Worm (Caenorhabditis elegans) whole organism, L3 larva: ENCODE results near the gene pars-1.

Experiments
- R02D3.7 ChIP-seq: fragments of 150-350 bp; optimal IDR thresholded peaks from 2 replicates; lab custom pipeline; 2014; ENCODE audit warnings: missing biosample characterization, missing genetic modification characterization
- aly-2 ChIP-seq: fragments of 150-350 bp; optimal IDR thresholded peaks from 2 replicates; lab custom pipeline; 2014; ENCODE audit warnings: missing biosample characterization, missing genetic modification characterization
- ama-1 ChIP-seq: fragments of 150-350 bp; optimal IDR thresholded peaks from 2 replicates; lab custom pipeline; 2018
- ceh-28 ChIP-seq: fragments of 150-350 bp; optimal IDR thresholded peaks from 2 replicates; lab custom pipeline; 2014; ENCODE audit warnings: missing biosample characterization, missing genetic modification reagents, missing genetic modification characterization
- ceh-9 ChIP-seq: sonication (generic microtip); optimal IDR thresholded peaks from 2 replicates; lab custom pipeline; 2018; ENCODE audit warnings: missing biosample characterization, missing genetic modification characterization
- daf-12 ChIP-seq: fragments of 150-350 bp; optimal IDR thresholded peaks from 2 replicates; lab custom pipeline; 2014; ENCODE audit warnings: missing biosample characterization, missing genetic modification reagents, missing genetic modification characterization
- egl-27 ChIP-seq: sonication (generic microtip); optimal IDR thresholded peaks from 4 replicates; lab custom pipeline; 2017; ENCODE audit warnings: missing biosample characterization, missing genetic modification reagents, missing genetic modification characterization
- egl-5 ChIP-seq: fragments of 150-350 bp; optimal IDR thresholded peaks from 2 replicates; lab custom pipeline; 2017; ENCODE audit warnings: missing biosample characterization, missing genetic modification reagents, missing genetic modification characterization, inconsistent platforms
- elt-1 ChIP-seq: fragments of 150-350 bp; optimal IDR thresholded peaks from 2 replicates; lab custom pipeline; 2014; ENCODE audit warnings: missing biosample characterization, missing genetic modification characterization
- elt-2 ChIP-seq: sonication (generic microtip); optimal IDR thresholded peaks from 2 replicates; lab custom pipeline; 2016; ENCODE audit warnings: missing genetic modification reagents, mild to moderate bottlenecking, missing genetic modification characterization, missing compliant biosample characterization
- elt-3 ChIP-seq, 3 experiments: fragments of 150-350 bp in 1 of 3; sonication (generic microtip) in 2 of 3; optimal IDR thresholded peaks; 2 replicates in 2 of 3; 4 replicates in 1 of 3; lab custom pipeline; 2014 to 2017; ENCODE audit warnings: missing biosample characterization in 3 of 3, missing genetic modification characterization in 3 of 3
- eor-1 ChIP-seq, 2 experiments: fragments of 150-350 bp; optimal IDR thresholded peaks; 2 replicates each; lab custom pipeline; 2014 to 2018; ENCODE audit warnings: missing biosample characterization in 2 of 2, missing genetic modification characterization in 2 of 2
- fkh-10 ChIP-seq: sonication (generic microtip); optimal IDR thresholded peaks from 2 replicates; lab custom pipeline; 2017; ENCODE audit warnings: missing biosample characterization, missing genetic modification reagents, missing genetic modification characterization
- fos-1 ChIP-seq: fragments of 150-350 bp; optimal IDR thresholded peaks from 2 replicates; lab custom pipeline; 2014; ENCODE audit warnings: missing biosample characterization, missing genetic modification characterization
- jun-1 ChIP-seq: fragments of 150-350 bp; optimal IDR thresholded peaks from 2 replicates; lab custom pipeline; 2014; ENCODE audit warnings: missing biosample characterization, missing genetic modification reagents, missing genetic modification characterization
- lin-15B ChIP-seq: fragments of 150-350 bp; optimal IDR thresholded peaks from 2 replicates; lab custom pipeline; 2014; ENCODE audit warnings: missing biosample characterization, missing genetic modification characterization
- lin-39 ChIP-seq: fragments of 150-350 bp; optimal IDR thresholded peaks from 2 replicates; lab custom pipeline; 2018; ENCODE audit warnings: missing biosample characterization, missing genetic modification reagents, missing genetic modification characterization
- lsy-12 ChIP-seq: sonication (generic microtip); optimal IDR thresholded peaks from 2 replicates; lab custom pipeline; 2016; ENCODE audit warnings: mild to moderate bottlenecking, missing genetic modification characterization, missing compliant biosample characterization
- mml-1 ChIP-seq: fragments of 150-350 bp; sonication (generic microtip); optimal IDR thresholded peaks from 3 replicates; lab custom pipeline; 2014; ENCODE audit warnings: missing biosample characterization, missing genetic modification characterization
- nhr-12 ChIP-seq: fragments of 150-350 bp; optimal IDR thresholded peaks from 2 replicates; lab custom pipeline; 2014; ENCODE audit warnings: missing biosample characterization, missing genetic modification characterization
- nhr-23 ChIP-seq: fragments of 150-350 bp; optimal IDR thresholded peaks from 2 replicates; lab custom pipeline; 2014; ENCODE audit warnings: missing biosample characterization, missing genetic modification reagents, missing genetic modification characterization
- nhr-237 ChIP-seq: fragments of 150-350 bp; optimal IDR thresholded peaks from 2 replicates; lab custom pipeline; 2014; ENCODE audit warnings: missing biosample characterization, missing genetic modification characterization
- nhr-25 ChIP-seq: sonication (generic microtip); optimal IDR thresholded peaks from 2 replicates; lab custom pipeline; 2017; ENCODE audit warnings: missing biosample characterization, missing genetic modification characterization
- nhr-28 ChIP-seq: fragments of 150-350 bp; optimal IDR thresholded peaks from 2 replicates; lab custom pipeline; 2014; ENCODE audit warnings: missing biosample characterization, missing genetic modification characterization
- nhr-43 ChIP-seq: sonication (generic microtip); optimal IDR thresholded peaks from 2 replicates; lab custom pipeline; 2016; ENCODE audit warnings: mild to moderate bottlenecking, missing genetic modification characterization, missing compliant biosample characterization; ENCODE audit not compliant: poor library complexity, severe bottlenecking
- nhr-67 ChIP-seq: fragments of 150-350 bp; optimal IDR thresholded peaks from 2 replicates; lab custom pipeline; 2014; ENCODE audit warnings: missing biosample characterization, missing genetic modification characterization
- pha-4 ChIP-seq: fragments of 150-350 bp; optimal IDR thresholded peaks from 2 replicates; lab custom pipeline; 2014; ENCODE audit warnings: missing biosample characterization, missing genetic modification reagents, missing genetic modification characterization
- pqm-1 ChIP-seq: fragments of 150-350 bp; optimal IDR thresholded peaks from 2 replicates; lab custom pipeline; 2017; ENCODE audit warnings: missing biosample characterization, missing genetic modification characterization, inconsistent platforms
- sea-2 ChIP-seq: fragments of 150-350 bp; sonication (generic microtip); optimal IDR thresholded peaks from 4 replicates; lab custom pipeline; 2014; ENCODE audit warnings: missing biosample characterization, missing genetic modification reagents, missing genetic modification characterization
- skn-1 ChIP-seq: fragments of 150-350 bp; optimal IDR thresholded peaks from 2 replicates; lab custom pipeline; 2014; ENCODE audit warnings: missing biosample characterization, missing genetic modification characterization
- snpc-4 ChIP-seq: fragments of 150-350 bp; optimal IDR thresholded peaks from 2 replicates; lab custom pipeline; 2014; ENCODE audit warnings: missing biosample characterization, missing genetic modification characterization
- unc-62 ChIP-seq: fragments of 150-350 bp; sonication (generic microtip); optimal IDR thresholded peaks from 4 replicates; lab custom pipeline; 2014; ENCODE audit warnings: missing biosample characterization, missing genetic modification reagents, missing genetic modification characterization
- zag-1 ChIP-seq: fragments of 150-350 bp; optimal IDR thresholded peaks from 2 replicates; lab custom pipeline; 2014; ENCODE audit warnings: missing biosample characterization, missing genetic modification characterization
- ztf-11 ChIP-seq: fragments of 150-350 bp; optimal IDR thresholded peaks from 2 replicates; lab custom pipeline; 2014; ENCODE audit warnings: missing biosample characterization, missing genetic modification characterization
- ztf-4 ChIP-seq: fragments of 150-350 bp; optimal IDR thresholded peaks from 2 replicates; lab custom pipeline; 2014; ENCODE audit warnings: missing biosample characterization, missing genetic modification characterization

pars-1 gene

DNA sequence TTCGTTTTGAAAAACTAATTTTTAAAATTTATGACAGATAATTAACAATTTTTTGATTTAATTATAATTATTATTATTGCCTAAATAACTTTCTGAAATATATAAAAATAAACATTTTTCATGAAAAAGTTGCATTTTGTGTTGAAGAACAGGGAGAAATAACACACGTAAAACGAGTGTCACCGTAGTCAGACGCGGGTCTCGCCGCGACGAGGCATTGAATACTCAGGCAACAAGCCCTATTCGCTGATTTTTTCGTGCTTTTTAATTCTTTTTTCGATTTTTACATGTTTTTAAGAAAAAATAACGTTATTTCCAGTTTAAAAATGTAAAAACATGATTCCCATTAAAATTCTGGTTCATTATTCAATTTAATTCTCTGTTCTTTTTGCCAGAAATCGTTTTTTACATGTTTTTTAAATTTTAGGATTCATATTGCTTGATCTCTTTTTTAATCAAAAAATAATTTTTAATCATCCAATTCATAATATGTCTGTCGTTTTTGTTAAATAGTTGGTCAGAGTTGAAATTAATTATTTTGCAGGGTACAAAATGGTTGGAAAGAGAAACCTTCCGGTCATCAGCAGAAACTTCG lies 30.8 kb upstream of the pars-1 start, which contains the start of gene rpl-6 (continued):
- TF ChIP-seq mml-1 (tag; lab: Kevin White, UChicago), result no peak
- peak; percentile 13 for TF ChIP-seq ztf-4 (tag; lab: Kevin White, UChicago)
- peak; percentile 35 for TF ChIP-seq jun-1 (tag; lab: Kevin White, UChicago)
- TF ChIP-seq eor-1 (tag; optimal IDR thresholded peaks at IDR 0.05; lab: Kevin White, UChicago), result no peak
- TF ChIP-seq nhr-43 (tag; lab: Kevin White, UChicago), result peak; percentile 79
- TF ChIP-seq elt-2 (tag; lab: Kevin White, UChicago), result peak; percentile 66
- no peak for TF ChIP-seq unc-62 (GFP tag; lab: Kevin White, UChicago)
- TF ChIP-seq skn-1 (tag; lab: Kevin White, UChicago), result peak; percentile 77
- TF ChIP-seq nhr-28, result no peak
- TF ChIP-seq nhr-25 (tag; lab: Kevin White, UChicago), result peak; percentile 88
- TF ChIP-seq lin-39 (tag; lab: Kevin White, UChicago), result peak; percentile 73
- peak; percentile 59 for TF ChIP-seq ama-1 (lab: Kevin White, UChicago)

DNA sequence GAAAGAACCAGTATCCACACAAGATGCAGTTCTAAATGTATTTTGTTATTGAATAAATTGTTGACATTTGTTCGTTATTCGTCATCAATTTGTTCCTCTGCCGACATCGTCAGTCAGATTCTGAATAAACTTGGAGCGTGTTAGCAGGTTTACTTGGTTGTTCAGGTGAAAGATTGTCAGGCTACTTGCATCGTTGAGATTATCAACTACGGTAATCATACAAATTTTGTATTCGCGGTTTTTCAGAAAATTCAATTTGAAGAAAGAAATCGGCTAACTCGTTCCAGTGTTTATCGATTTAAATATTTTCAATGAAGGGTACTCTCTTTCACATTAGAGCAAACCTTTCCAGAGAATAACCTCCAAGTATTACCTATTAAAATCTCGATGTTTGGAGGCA lies 29.1 kb upstream of the pars-1 start, which contains the start of gene R151.2:
R151.2 (plus strand) TSS at position 247 of the 400 bp plus-strand sequence.
- peak; percentile 10 for TF ChIP-seq fos-1 (tag; lab: Kevin White, UChicago)
- no peak for TF ChIP-seq zag-1

DNA sequence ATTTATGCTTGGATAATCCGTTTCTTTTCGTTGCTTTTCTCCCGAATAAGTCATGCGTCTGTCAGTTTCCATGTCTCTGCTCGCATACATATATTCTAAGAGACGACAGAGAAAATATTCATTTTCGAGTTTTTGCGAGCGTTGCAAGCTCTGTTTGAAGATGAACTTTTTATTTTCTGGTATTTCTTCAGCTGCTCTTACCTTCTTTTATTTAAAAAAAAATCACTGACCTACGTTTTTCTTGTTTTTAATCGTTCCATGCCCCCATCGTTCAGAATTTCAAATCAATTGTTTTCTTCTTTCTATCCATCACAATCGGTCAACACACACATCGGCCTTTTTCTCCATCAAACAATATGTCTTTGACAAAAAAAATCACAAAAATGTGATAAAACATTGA lies 28.3 kb upstream of the pars-1 start:
- TF ChIP-seq ceh-28 (tag; lab: Kevin White, UChicago), result no peak
- no peak for TF ChIP-seq nhr-67 (tag; lab: Kevin White, UChicago)
- TF ChIP-seq elt-2 (tag; lab: Kevin White, UChicago), result no peak
- TF ChIP-seq lsy-12 (tag; lab: Kevin White, UChicago), result no peak
- no peak for TF ChIP-seq skn-1 (tag; lab: Kevin White, UChicago)
- TF ChIP-seq lin-39 (tag; lab: Kevin White, UChicago), result no peak
- no peak for TF ChIP-seq jun-1 (tag; lab: Kevin White, UChicago)
- TF ChIP-seq elt-1 (tag; lab: Kevin White, UChicago), result no peak
- no peak for TF ChIP-seq egl-5 (tag; lab: Kevin White, UChicago)
- TF ChIP-seq ztf-11 (tag; lab: Kevin White, UChicago), result no peak
- TF ChIP-seq egl-27 (tag; lab: Kevin White, UChicago), result no peak
- no peak for TF ChIP-seq nhr-12 (tag; lab: Kevin White, UChicago)
- TF ChIP-seq pha-4 (tag; lab: Kevin White, UChicago), result no peak
- no peak for TF ChIP-seq sea-2 (GFP tag; lab: Kevin White, UChicago)
- no peak for TF ChIP-seq aly-2
- TF ChIP-seq nhr-23 (tag; lab: Kevin White, UChicago), result no peak
- no peak for TF ChIP-seq daf-12 (tag; lab: Kevin White, UChicago)
- no peak for TF ChIP-seq R02D3.7 (tag; lab: Kevin White, UChicago)
- no peak for TF ChIP-seq snpc-4 (tag; lab: Kevin White, UChicago)
- TF ChIP-seq, all 47 proteins: peak for 0

DNA sequence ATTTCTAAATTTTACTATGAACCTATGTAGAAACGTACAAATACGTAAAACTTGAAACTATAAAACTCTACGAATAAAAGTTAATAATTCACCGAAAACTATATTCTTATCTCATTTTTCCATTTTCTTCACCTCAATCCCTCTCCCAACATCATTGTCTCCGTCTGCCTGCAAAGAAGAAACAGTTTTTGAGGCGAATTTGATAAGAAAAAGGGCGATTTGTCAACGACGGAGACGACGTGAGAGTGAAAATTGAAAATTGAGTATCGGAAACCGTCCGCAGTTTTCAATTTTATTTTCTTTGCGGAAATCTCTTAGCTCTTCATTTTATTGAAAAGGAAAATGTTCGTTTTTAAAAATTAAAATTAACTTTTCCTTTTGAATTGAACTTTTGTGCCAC lies 26.8 kb upstream of the pars-1 start:
- no peak for TF ChIP-seq elt-1 (tag; lab: Kevin White, UChicago)
- TF ChIP-seq pqm-1 (tag; lab: Kevin White, UChicago), result peak; percentile 81
- no peak for TF ChIP-seq lsy-12 (tag; lab: Kevin White, UChicago)
- TF ChIP-seq elt-3 (tag; optimal IDR thresholded peaks at IDR 0.05; lab: Kevin White, UChicago), result no peak
- peak; percentile 61 for TF ChIP-seq elt-2 (tag; lab: Kevin White, UChicago)

DNA sequence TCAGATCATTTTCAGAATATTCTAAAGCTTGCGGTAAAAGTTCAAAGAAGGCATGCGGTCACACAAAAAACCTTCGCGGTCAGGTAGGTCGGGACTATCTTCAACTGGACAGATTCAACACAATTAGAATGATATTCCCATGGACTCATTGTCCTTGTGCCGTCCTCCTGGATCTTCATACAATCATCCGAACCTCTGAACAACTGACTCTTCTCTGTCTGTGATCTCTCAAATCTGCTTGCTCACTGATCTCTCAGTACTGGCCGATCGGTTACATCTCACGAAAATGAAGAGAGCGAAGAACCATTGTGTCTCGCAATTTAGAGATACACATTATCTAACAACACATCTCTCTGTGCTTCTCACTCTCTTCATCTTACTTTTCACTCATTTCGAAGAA lies 23.3 kb upstream of the pars-1 start:
- TF ChIP-seq fkh-10 (GFP tag; lab: Kevin White, UChicago), result no peak
- peak; percentile 16 for TF ChIP-seq lin-39 (tag; lab: Kevin White, UChicago)
- no peak for TF ChIP-seq ceh-28 (tag; lab: Kevin White, UChicago)
- TF ChIP-seq nhr-237, result no peak
- TF ChIP-seq mml-1 (tag; lab: Kevin White, UChicago), result no peak
- TF ChIP-seq nhr-28, result no peak
- TF ChIP-seq ztf-4 (tag; lab: Kevin White, UChicago), result no peak
- no peak for TF ChIP-seq lin-15B (tag; lab: Kevin White, UChicago)
- TF ChIP-seq ceh-9, result no peak
